Worm (Caenorhabditis elegans): ENCODE measurements around the gene H03A11.2.

Gene H03A11.2

ce11 chrX:15200720-15201119 lies 29.7 kb downstream of the H03A11.2 start:
- TF ChIP-seq cnd-1 (tag; optimal IDR thresholded peaks at IDR 0.05) (peak; percentile 2), elt-1 (tag; optimal IDR thresholded peaks at IDR 0.05; ENCODE audit: borderline replicate concordance, insufficient read depth) (no peak), sptf-1 (tag; optimal IDR thresholded peaks at IDR 0.05) (peak; percentile 6)

- TF ChIP-seq pha-4 (tag; optimal IDR thresholded peaks at IDR 0.05) (no peak), ceh-83 (GFP tag; optimal IDR thresholded peaks at IDR 0.05) (no peak)
Measured at ce11 chrX:15200146-15200545, 30.3 kb downstream of the H03A11.2 start.

ce11 chrX:15199052-15199451 lies 31.4 kb downstream of the H03A11.2 start, which contains the start of gene snt-7:
snt-7 (minus strand) TSS chrX:15199152.
- TF ChIP-seq flh-1 (GFP tag; optimal IDR thresholded peaks at IDR 0.05): no peak
- no peak for TF ChIP-seq unc-39 (tag; optimal IDR thresholded peaks at IDR 0.05)
- no peak for TF ChIP-seq sem-2 (GFP tag; optimal IDR thresholded peaks at IDR 0.05)

DNA sequence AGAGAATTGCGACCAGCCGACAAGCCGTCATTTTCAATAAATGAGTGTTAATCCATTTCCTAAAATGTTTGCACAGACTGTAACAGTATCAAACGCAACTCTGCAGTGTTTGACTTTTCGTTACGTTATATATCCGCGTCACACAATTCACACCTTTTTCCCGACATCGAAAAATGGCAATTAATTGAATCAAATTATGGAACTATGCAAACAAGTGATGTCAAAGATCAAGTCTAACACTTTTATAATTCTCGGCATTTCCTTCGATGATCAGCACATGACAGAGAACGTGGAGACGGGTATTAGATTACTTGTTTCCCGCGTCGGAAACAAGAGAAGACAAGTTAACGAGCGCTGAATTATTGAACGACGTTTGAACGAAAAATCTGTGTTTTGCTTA lies 36.2 kb downstream of the H03A11.2 start, which contains the start of gene phat-6:
Gene phat-6 (minus strand): TSS at position 101 of the 400 bp plus-strand sequence.
- TF ChIP-seq hlh-1 (tag; optimal IDR thresholded peaks at IDR 0.05) (no peak), mls-2 (tag; optimal IDR thresholded peaks at IDR 0.05) (no peak), ceh-43 (GFP tag; optimal IDR thresholded peaks at IDR 0.05) (no peak), elt-1 (tag; optimal IDR thresholded peaks at IDR 0.05; ENCODE audit: borderline replicate concordance, insufficient read depth) (no peak), zip-8 (tag; optimal IDR thresholded peaks at IDR 0.05) (no peak), mab-5 (tag; optimal IDR thresholded peaks at IDR 0.05) (no peak), sem-2 (GFP tag; optimal IDR thresholded peaks at IDR 0.05) (no peak), pha-4 (tag; optimal IDR thresholded peaks at IDR 0.05) (no peak), ceh-83 (GFP tag; optimal IDR thresholded peaks at IDR 0.05) (no peak), nhr-28 (tag; optimal IDR thresholded peaks at IDR 0.05) (no peak), nhr-237 (tag; optimal IDR thresholded peaks at IDR 0.05) (no peak), nhr-2 (tag; optimal IDR thresholded peaks at IDR 0.05) (no peak), tbx-8 (GFP tag; optimal IDR thresholded peaks at IDR 0.05) (no peak)

ce11 chrX:15191370-15191769 lies 39.1 kb downstream of the H03A11.2 start:
- TF ChIP-seq nhr-237 (tag; optimal IDR thresholded peaks at IDR 0.05) (no peak), zip-8 (tag; optimal IDR thresholded peaks at IDR 0.05) (peak; percentile 62), ham-2 (GFP tag; optimal IDR thresholded peaks at IDR 0.05) (no peak), elt-3 (tag; optimal IDR thresholded peaks at IDR 0.05) (no peak), mab-5 (tag; optimal IDR thresholded peaks at IDR 0.05) (no peak)

- TF ChIP-seq elt-3 (tag; optimal IDR thresholded peaks at IDR 0.05) (no peak), unc-39 (tag; optimal IDR thresholded peaks at IDR 0.05) (no peak), mab-5 (tag; optimal IDR thresholded peaks at IDR 0.05) (no peak), nhr-28 (tag; optimal IDR thresholded peaks at IDR 0.05) (no peak), unc-62 (GFP tag; optimal IDR thresholded peaks at IDR 0.05) (no peak), nhr-12 (tag; optimal IDR thresholded peaks at IDR 0.05) (no peak), drap-1 (GFP tag; optimal IDR thresholded peaks at IDR 0.05) (no peak), cnd-1 (tag; optimal IDR thresholded peaks at IDR 0.05) (no peak), lin-13 (tag; optimal IDR thresholded peaks at IDR 0.05) (no peak), ces-1 (GFP tag; optimal IDR thresholded peaks at IDR 0.05) (no peak), sptf-1 (tag; optimal IDR thresholded peaks at IDR 0.05) (no peak), ceh-43 (GFP tag; optimal IDR thresholded peaks at IDR 0.05) (no peak), nhr-76 (tag; optimal IDR thresholded peaks at IDR 0.05) (no peak), ceh-83 (GFP tag; optimal IDR thresholded peaks at IDR 0.05) (no peak), snpc-4 (tag; optimal IDR thresholded peaks at IDR 0.05) (no peak)
Measured at ce11 chrX:15189823-15190222, 40.6 kb downstream of the H03A11.2 start, which contains the start of gene T10B10.4. T10B10.4 (plus strand) TSS chrX:15190123.

DNA sequence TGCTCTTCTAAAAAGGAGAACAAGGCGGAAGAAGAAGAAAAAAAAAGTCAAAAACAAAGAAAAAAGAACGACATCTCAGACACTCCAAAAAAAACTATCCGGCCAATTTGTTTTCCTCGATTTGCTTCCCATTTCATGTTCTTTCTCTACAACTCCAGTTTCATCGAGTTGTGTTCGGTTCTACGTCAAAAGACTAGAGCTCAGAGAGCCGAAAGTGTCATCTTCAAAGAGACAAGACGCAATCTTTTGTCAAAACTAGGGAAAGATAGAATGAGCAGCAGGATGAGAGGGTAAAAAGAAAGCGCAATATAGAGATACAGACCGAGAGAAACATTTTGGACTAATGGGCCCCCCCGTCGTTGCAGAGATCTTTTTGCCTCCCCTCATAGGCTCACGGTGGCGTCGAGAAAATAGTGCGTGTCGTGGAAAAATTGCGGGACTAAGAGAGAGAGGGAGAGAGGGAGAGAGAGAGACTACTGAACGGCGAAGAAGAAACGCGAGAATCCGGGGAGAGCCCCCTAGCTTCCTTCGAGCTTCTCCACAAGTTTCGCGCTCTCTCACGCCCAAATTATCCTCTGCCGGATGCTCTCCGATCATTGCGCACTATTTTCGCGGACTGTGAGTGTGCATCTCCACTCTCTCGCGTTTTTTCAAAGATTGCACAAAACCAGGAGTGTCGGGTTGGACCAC lies 41.3 kb downstream of the H03A11.2 start:
- no peak for TF ChIP-seq lsy-2 (tag; optimal IDR thresholded peaks at IDR 0.05)
- no peak for TF ChIP-seq ceh-39 (tag; optimal IDR thresholded peaks at IDR 0.05)
- TF ChIP-seq bed-3 (GFP tag; optimal IDR thresholded peaks at IDR 0.05): no peak
- TF ChIP-seq elt-3 (tag; optimal IDR thresholded peaks at IDR 0.05): no peak
- TF ChIP-seq lin-13 (tag; optimal IDR thresholded peaks at IDR 0.05): no peak
- TF ChIP-seq mab-5 (tag; optimal IDR thresholded peaks at IDR 0.05): peak; percentile 4
- TF ChIP-seq ceh-83 (GFP tag; optimal IDR thresholded peaks at IDR 0.05): no peak
- peak; percentile 72 for TF ChIP-seq unc-62 (GFP tag; optimal IDR thresholded peaks at IDR 0.05)
- peak; percentile 40 for TF ChIP-seq mls-2 (tag; optimal IDR thresholded peaks at IDR 0.05)
- no peak for TF ChIP-seq nhr-76 (tag; optimal IDR thresholded peaks at IDR 0.05)
- TF ChIP-seq elt-1 (tag; optimal IDR thresholded peaks at IDR 0.05; ENCODE audit: borderline replicate concordance, insufficient read depth): no peak
- no peak for TF ChIP-seq pha-4 (tag; optimal IDR thresholded peaks at IDR 0.05)
- TF ChIP-seq cnd-1 (tag; optimal IDR thresholded peaks at IDR 0.05): no peak
- no peak for TF ChIP-seq blmp-1 (tag; optimal IDR thresholded peaks at IDR 0.05)
- no peak for TF ChIP-seq ham-2 (GFP tag; optimal IDR thresholded peaks at IDR 0.05)
- TF ChIP-seq unc-39 (tag; optimal IDR thresholded peaks at IDR 0.05): no peak
- peak; percentile 4 for TF ChIP-seq ztf-11 (tag; optimal IDR thresholded peaks at IDR 0.05)
- no peak for TF ChIP-seq mep-1 (tag; optimal IDR thresholded peaks at IDR 0.05)
- no peak for TF ChIP-seq zip-8 (tag; optimal IDR thresholded peaks at IDR 0.05)
- TF ChIP-seq nhr-2 (tag; optimal IDR thresholded peaks at IDR 0.05): no peak
- TF ChIP-seq drap-1 (GFP tag; optimal IDR thresholded peaks at IDR 0.05): peak; percentile 29
- no peak for TF ChIP-seq ceh-43 (GFP tag; optimal IDR thresholded peaks at IDR 0.05)
- TF ChIP-seq hlh-1 (tag; optimal IDR thresholded peaks at IDR 0.05): peak; percentile 65
- no peak for TF ChIP-seq M03D4.4 (tag; optimal IDR thresholded peaks at IDR 0.05)
- TF ChIP-seq nhr-237 (tag; optimal IDR thresholded peaks at IDR 0.05): no peak
- no peak for TF ChIP-seq nhr-28 (tag; optimal IDR thresholded peaks at IDR 0.05)
